Fruit fly (Drosophila melanogaster) whole organism, embryonic: ENCODE results near the gene CARPA.

ENCODE experiments used
- Adf1 ChIP-seq: fragments of 200-800 bp; sonication (Bioruptor generic); IDR thresholded peaks from 2 replicates; pipeline ENCODE4 v1.3.6; 2022; ENCODE audit warnings: missing biosample characterization, missing genetic modification characterization
- Bgb ChIP-seq: fragments of 200-800 bp; sonication (Bioruptor generic); IDR thresholded peaks from 2 replicates; pipeline ENCODE4 v1.3.6; 2022; ENCODE audit warnings: missing biosample characterization, missing genetic modification characterization; ENCODE audit not compliant: partially characterized antibody
- Blimp-1 ChIP-seq: fragments of 200-800 bp; sonication (Bioruptor generic); optimal IDR thresholded peaks from 3 replicates; lab custom pipeline; 2018; ENCODE audit warnings: missing biosample characterization, missing genetic modification characterization, mild to moderate bottlenecking, moderate library complexity, missing genetic modification reagents
- CG11085 ChIP-seq: fragments of 200-800 bp; sonication (Bioruptor generic); IDR thresholded peaks from 2 replicates; pipeline ENCODE4 v1.3.6; 2022; ENCODE audit warnings: missing biosample characterization, missing genetic modification characterization
- CG11723 ChIP-seq: fragments of 200-800 bp; sonication (Bioruptor generic); optimal IDR thresholded peaks from 2 replicates; lab custom pipeline; 2017; ENCODE audit warnings: missing biosample characterization, mild to moderate bottlenecking, missing genetic modification characterization
- CG12071 ChIP-seq: fragments of 200-800 bp; sonication (Bioruptor generic); optimal IDR thresholded peaks from 3 replicates; lab custom pipeline; 2018; ENCODE audit warnings: missing biosample characterization, mild to moderate bottlenecking, missing genetic modification characterization
- CG12236 ChIP-seq: fragments of 200-800 bp; sonication (Bioruptor generic); optimal IDR thresholded peaks from 2 replicates; lab custom pipeline; 2016; ENCODE audit warnings: missing biosample characterization, missing genetic modification characterization
- CG12659 ChIP-seq: fragments of 200-800 bp; sonication (Bioruptor generic); optimal IDR thresholded peaks from 3 replicates; lab custom pipeline; 2017; ENCODE audit warnings: mild to moderate bottlenecking, missing biosample characterization, missing genetic modification reagents, missing genetic modification characterization
- CG12942 ChIP-seq: fragments of 200-800 bp; sonication (Bioruptor generic); optimal IDR thresholded peaks from 3 replicates; lab custom pipeline; 2016; ENCODE audit warnings: missing biosample characterization, missing genetic modification characterization
- CG13287 ChIP-seq: fragments of 200-800 bp; sonication (Bioruptor generic); IDR thresholded peaks from 2 replicates; pipeline ENCODE4 v1.3.6; 2022; ENCODE audit warnings: missing biosample characterization, missing genetic modification characterization; ENCODE audit not compliant: partially characterized antibody
- CG15269 ChIP-seq: fragments of 200-800 bp; sonication (Bioruptor generic); optimal IDR thresholded peaks from 2 replicates; lab custom pipeline; 2018; ENCODE audit warnings: missing biosample characterization, mild to moderate bottlenecking, missing genetic modification characterization, moderate library complexity
- CG1603 ChIP-seq: fragments of 200-800 bp; sonication (Bioruptor generic); optimal IDR thresholded peaks from 2 replicates; lab custom pipeline; 2019; ENCODE audit warnings: missing biosample characterization, mild to moderate bottlenecking, missing genetic modification characterization, moderate library complexity
- CG1832 ChIP-seq: fragments of 200-800 bp; sonication (Bioruptor generic); optimal IDR thresholded peaks from 2 replicates; lab custom pipeline; 2017; ENCODE audit warnings: missing biosample characterization, mild to moderate bottlenecking, missing genetic modification characterization, inconsistent platforms
- CG2120 ChIP-seq: fragments of 200-800 bp; sonication (Bioruptor generic); optimal IDR thresholded peaks from 3 replicates; lab custom pipeline; 2016; ENCODE audit warnings: missing biosample characterization, missing genetic modification characterization
- CG33557 ChIP-seq: fragments of 200-800 bp; sonication (Bioruptor generic); optimal IDR thresholded peaks from 2 replicates; lab custom pipeline; 2019; ENCODE audit warnings: missing biosample characterization, mild to moderate bottlenecking, missing genetic modification characterization, moderate library complexity
- CG34224 ChIP-seq: fragments of 200-800 bp; sonication (Bioruptor generic); IDR thresholded peaks from 3 replicates; pipeline ENCODE4 v1.3.6; 2022; ENCODE audit warnings: missing biosample characterization, missing genetic modification characterization; ENCODE audit not compliant: partially characterized antibody
- CG42726 ChIP-seq: fragments of 200-800 bp; sonication (Bioruptor generic); IDR thresholded peaks from 2 replicates; pipeline ENCODE4 v1.3.6; 2022; ENCODE audit warnings: missing biosample characterization, missing genetic modification characterization; ENCODE audit not compliant: partially characterized antibody
- CG5180 ChIP-seq: fragments of 200-800 bp; sonication (Bioruptor generic); optimal IDR thresholded peaks from 3 replicates; lab custom pipeline; 2017; ENCODE audit warnings: missing biosample characterization, missing genetic modification characterization, mild to moderate bottlenecking, moderate library complexity, missing genetic modification reagents
- CG7928 ChIP-seq: fragments of 200-800 bp; sonication (Bioruptor generic); optimal IDR thresholded peaks from 2 replicates; lab custom pipeline; 2017; ENCODE audit warnings: missing biosample characterization, mild to moderate bottlenecking, missing genetic modification characterization
- CrebB ChIP-seq: fragments of 200-800 bp; sonication (Bioruptor generic); optimal IDR thresholded peaks from 3 replicates; lab custom pipeline; 2018; ENCODE audit warnings: missing biosample characterization, mild to moderate bottlenecking, missing genetic modification characterization
- E2f2 ChIP-seq: fragments of 200-800 bp; sonication (Bioruptor generic); IDR thresholded peaks from 2 replicates; pipeline ENCODE4 v1.3.6; 2022; ENCODE audit warnings: missing biosample characterization, missing genetic modification characterization
- H2.0 ChIP-seq: fragments of 200-800 bp; sonication (Bioruptor generic); IDR thresholded peaks from 2 replicates; pipeline ENCODE4 v1.3.6; 2022; ENCODE audit warnings: missing biosample characterization, missing genetic modification characterization
- HHEX ChIP-seq: fragments of 200-800 bp; sonication (Bioruptor generic); optimal IDR thresholded peaks from 3 replicates; lab custom pipeline; 2017; ENCODE audit warnings: missing biosample characterization, mild to moderate bottlenecking, missing genetic modification characterization, missing genetic modification reagents
- HLHmδ ChIP-seq: fragments of 200-800 bp; sonication (Bioruptor generic); optimal IDR thresholded peaks from 2 replicates; lab custom pipeline; 2018; ENCODE audit warnings: missing biosample characterization, mild to moderate bottlenecking, missing genetic modification characterization, moderate library complexity
- NFAT ChIP-seq: fragments of 200-800 bp; sonication (Bioruptor generic); IDR thresholded peaks from 2 replicates; pipeline ENCODE4 v1.3.6; 2022; ENCODE audit warnings: missing biosample characterization, missing genetic modification characterization
- NK7.1 ChIP-seq: fragments of 200-800 bp; sonication (Bioruptor generic); optimal IDR thresholded peaks from 3 replicates; lab custom pipeline; 2016; ENCODE audit warnings: missing biosample characterization, missing genetic modification characterization
- Oli ChIP-seq: fragments of 200-800 bp; sonication (Bioruptor generic); optimal IDR thresholded peaks from 2 replicates; lab custom pipeline; 2018; ENCODE audit warnings: missing biosample characterization, mild to moderate bottlenecking, missing genetic modification characterization, moderate library complexity
- Poxn ChIP-seq: fragments of 200-800 bp; sonication (Bioruptor generic); IDR thresholded peaks from 2 replicates; pipeline ENCODE4 v1.3.6; 2022; ENCODE audit warnings: missing biosample characterization, missing genetic modification characterization
- Spps ChIP-seq: fragments of 200-800 bp; sonication (Bioruptor generic); optimal IDR thresholded peaks from 2 replicates; lab custom pipeline; 2018; ENCODE audit warnings: missing biosample characterization, mild to moderate bottlenecking, missing genetic modification characterization
- crc ChIP-seq: fragments of 200-800 bp; sonication (Bioruptor generic); optimal IDR thresholded peaks from 2 replicates; lab custom pipeline; 2016; ENCODE audit warnings: missing biosample characterization, missing genetic modification characterization
- dm ChIP-seq: fragments of 200-800 bp; sonication (Bioruptor generic); optimal IDR thresholded peaks from 3 replicates; lab custom pipeline; 2016; ENCODE audit warnings: missing biosample characterization, missing genetic modification characterization
- ewg ChIP-seq: fragments of 200-800 bp; sonication (Bioruptor generic); optimal IDR thresholded peaks from 3 replicates; lab custom pipeline; 2017; ENCODE audit warnings: mild to moderate bottlenecking, missing biosample characterization, missing genetic modification reagents, missing genetic modification characterization
- fd96Cb ChIP-seq: fragments of 200-800 bp; sonication (Bioruptor generic); optimal IDR thresholded peaks from 2 replicates; lab custom pipeline; 2018; ENCODE audit warnings: missing biosample characterization, mild to moderate bottlenecking, missing genetic modification characterization, moderate library complexity
- ftz-f1 ChIP-seq: fragments of 200-800 bp; sonication (Bioruptor generic); optimal IDR thresholded peaks from 2 replicates; lab custom pipeline; 2016; ENCODE audit warnings: missing biosample characterization, missing genetic modification characterization
- gro ChIP-seq: fragments of 200-800 bp; sonication (Bioruptor generic); optimal IDR thresholded peaks from 2 replicates; lab custom pipeline; 2016; ENCODE audit warnings: missing biosample characterization, missing genetic modification characterization
- gsb ChIP-seq: fragments of 200-800 bp; sonication (Bioruptor generic); IDR thresholded peaks from 2 replicates; pipeline ENCODE4 v1.3.6; 2022; ENCODE audit warnings: missing biosample characterization, missing genetic modification characterization
- gsb-n ChIP-seq: fragments of 200-800 bp; sonication (Bioruptor generic); optimal IDR thresholded peaks from 3 replicates; lab custom pipeline; 2018; ENCODE audit warnings: missing biosample characterization, mild to moderate bottlenecking, missing genetic modification characterization
- hb ChIP-seq: fragments of 200-800 bp; sonication (Bioruptor generic); IDR thresholded peaks from 3 replicates; pipeline ENCODE4 v1.3.6; 2022; ENCODE audit warnings: missing biosample characterization, missing genetic modification characterization; ENCODE audit not compliant: partially characterized antibody
- kay ChIP-seq: fragments of 200-800 bp; sonication (Bioruptor generic); optimal IDR thresholded peaks from 2 replicates; lab custom pipeline; 2016; ENCODE audit warnings: missing biosample characterization, missing genetic modification characterization
- ken ChIP-seq: fragments of 200-800 bp; sonication (Bioruptor generic); IDR thresholded peaks from 3 replicates; pipeline ENCODE4 v1.3.6; 2022; ENCODE audit warnings: missing biosample characterization, missing genetic modification characterization
- nerfin-2 ChIP-seq: fragments of 200-800 bp; sonication (Bioruptor generic); IDR thresholded peaks from 2 replicates; pipeline ENCODE4 v1.3.6; 2022; ENCODE audit warnings: missing biosample characterization, missing genetic modification characterization; ENCODE audit not compliant: partially characterized antibody
- onecut ChIP-seq: fragments of 200-800 bp; sonication (Bioruptor generic); IDR thresholded peaks from 2 replicates; pipeline ENCODE4 v1.3.6; 2022; ENCODE audit warnings: missing biosample characterization, missing genetic modification characterization
- pita ChIP-seq: fragments of 200-800 bp; sonication (Bioruptor generic); optimal IDR thresholded peaks from 2 replicates; lab custom pipeline; 2017; ENCODE audit warnings: missing biosample characterization, mild to moderate bottlenecking, missing genetic modification characterization
- scrt ChIP-seq: fragments of 200-800 bp; sonication (Bioruptor generic); optimal IDR thresholded peaks from 2 replicates; lab custom pipeline; 2018; ENCODE audit warnings: missing biosample characterization, mild to moderate bottlenecking, missing genetic modification characterization, moderate library complexity
- sens-2 ChIP-seq: fragments of 200-800 bp; sonication (Bioruptor generic); IDR thresholded peaks from 2 replicates; pipeline ENCODE4 v1.3.6; 2022; ENCODE audit warnings: missing biosample characterization, missing genetic modification characterization
- seq ChIP-seq: fragments of 200-800 bp; sonication (Bioruptor generic); IDR thresholded peaks from 2 replicates; pipeline ENCODE4 v1.3.6; 2022; ENCODE audit warnings: missing biosample characterization, missing genetic modification characterization
- tup ChIP-seq: fragments of 200-800 bp; sonication (Bioruptor generic); optimal IDR thresholded peaks from 2 replicates; lab custom pipeline; 2016; ENCODE audit warnings: missing biosample characterization, mild to moderate bottlenecking, missing genetic modification characterization, moderate library complexity
- vnd ChIP-seq: fragments of 200-800 bp; sonication (Bioruptor generic); IDR thresholded peaks from 3 replicates; pipeline ENCODE4 v1.3.6; 2022; ENCODE audit warnings: missing biosample characterization, missing genetic modification characterization; ENCODE audit not compliant: partially characterized antibody
- zfh2 ChIP-seq: fragments of 200-800 bp; sonication (Bioruptor generic); optimal IDR thresholded peaks from 2 replicates; lab custom pipeline; 2016; ENCODE audit warnings: missing biosample characterization, missing genetic modification characterization

CARPA gene

DNA sequence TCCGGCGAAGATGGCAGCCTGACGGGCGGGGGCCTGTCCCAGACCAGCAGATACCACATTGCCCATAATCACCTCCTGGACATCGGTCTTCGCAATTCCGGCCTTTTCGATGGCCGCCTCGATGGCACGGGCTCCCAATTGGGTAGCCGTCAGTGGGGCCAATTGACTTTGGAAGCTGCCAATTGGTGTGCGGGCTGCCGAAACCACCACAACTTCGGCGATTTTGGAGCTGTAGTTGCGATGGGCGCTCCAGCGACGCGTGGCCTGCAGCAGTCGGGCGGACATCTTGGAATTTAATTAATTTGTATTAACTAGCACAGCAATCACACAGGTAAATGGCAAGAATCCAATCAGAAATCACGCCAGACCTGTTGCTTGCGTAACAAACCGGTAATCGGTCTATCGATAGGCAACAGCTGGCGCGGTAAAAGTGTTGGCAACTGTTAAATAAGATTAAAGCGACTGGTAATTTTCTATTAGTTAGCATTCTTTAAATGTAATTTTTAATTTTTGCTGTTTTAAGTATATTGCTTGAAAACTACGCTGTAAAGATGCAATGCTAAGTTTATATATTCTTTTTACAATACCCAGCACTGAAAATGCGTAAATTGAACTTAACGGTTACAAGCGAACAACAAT is 62.5 kb downstream of the CARPA start, which contains the start of gene Acat1 (continued):
- TF ChIP-seq Poxn (no peak), sens-2 (GFP tag; lab: Robert Waterston, UW) (peak; percentile 27; the same call in 1 of the 2 replicates), CG7928 (GFP tag; lab: Kevin White, UChicago) (no peak), HLHmδ (GFP tag; lab: Kevin White, UChicago) (no peak), fd96Cb (peak; percentile 35), vnd (GFP tag; lab: Robert Waterston, UW) (no peak), CG5180 (no peak), Spps (tag; lab: Kevin White, UChicago) (peak; percentile 23), E2f2 (GFP tag; lab: Robert Waterston, UW) (peak; percentile 49; the same call in 1 of the 2 replicates), ewg (GFP tag; lab: Kevin White, UChicago) (peak; percentile 17), scrt (GFP tag; lab: Kevin White, UChicago) (peak; percentile 91), NK7.1 (peak; percentile 38), Bgb (GFP tag; lab: Robert Waterston, UW) (no peak; the same call in 1 of the 2 replicates), ftz-f1 (GFP tag; lab: Kevin White, UChicago) (no peak), ken (GFP tag; lab: Robert Waterston, UW) (peak; percentile 76; the same call in 1 of the 3 replicates), H2.0 (GFP tag; lab: Robert Waterston, UW) (peak; percentile 26; the same call in 1 of the 2 replicates), CG42726 (GFP tag; lab: Robert Waterston, UW) (no peak), CG12236 (GFP tag; lab: Kevin White, UChicago) (peak; percentile 15), onecut (no peak), CrebB (no peak), gsb (GFP tag; lab: Robert Waterston, UW) (no peak), Oli (tag; lab: Kevin White, UChicago) (peak; percentile 5), CG12071 (GFP tag; lab: Kevin White, UChicago) (no peak), CG1603 (no peak), Blimp-1 (GFP tag; lab: Kevin White, UChicago) (peak; percentile 64), gsb-n (tag; lab: Kevin White, UChicago) (peak; percentile 44), CG13287 (GFP tag; lab: Robert Waterston, UW) (peak; percentile 62), CG15269 (tag; lab: Kevin White, UChicago) (no peak), kay (GFP tag; lab: Kevin White, UChicago) (peak; percentile 39), gro (GFP tag; lab: Kevin White, UChicago) (no peak), CG1832 (GFP tag; lab: Kevin White, UChicago) (no peak), CG34224 (GFP tag; lab: Robert Waterston, UW) (peak; percentile 58; the same call in 2 of the 3 replicates), hb (GFP tag; lab: Robert Waterston, UW) (no peak), crc (GFP tag; lab: Kevin White, UChicago) (peak; percentile 1), seq (no peak), CG12659 (peak; percentile 52), CG11085 (no peak), tup (no peak), CG12942 (GFP tag; lab: Kevin White, UChicago) (peak; percentile 12), pita (GFP tag; lab: Kevin White, UChicago) (no peak), HHEX (GFP tag; lab: Kevin White, UChicago) (peak; percentile 38), CG11723 (GFP tag; lab: Kevin White, UChicago) (no peak), CG33557 (GFP tag; lab: Kevin White, UChicago) (no peak), NFAT (no peak), Adf1 (no peak), CG2120 (GFP tag; lab: Kevin White, UChicago) (peak; percentile 80), dm (GFP tag; lab: Kevin White, UChicago) (peak; percentile 32), nerfin-2 (GFP tag; lab: Robert Waterston, UW) (peak; percentile 38; the same call in 1 of the 2 replicates), zfh2 (GFP tag; lab: Kevin White, UChicago) (peak; percentile 77)
